Fruit fly (Drosophila melanogaster): ENCODE results near the gene PIG-U.

Gene PIG-U

DNA sequence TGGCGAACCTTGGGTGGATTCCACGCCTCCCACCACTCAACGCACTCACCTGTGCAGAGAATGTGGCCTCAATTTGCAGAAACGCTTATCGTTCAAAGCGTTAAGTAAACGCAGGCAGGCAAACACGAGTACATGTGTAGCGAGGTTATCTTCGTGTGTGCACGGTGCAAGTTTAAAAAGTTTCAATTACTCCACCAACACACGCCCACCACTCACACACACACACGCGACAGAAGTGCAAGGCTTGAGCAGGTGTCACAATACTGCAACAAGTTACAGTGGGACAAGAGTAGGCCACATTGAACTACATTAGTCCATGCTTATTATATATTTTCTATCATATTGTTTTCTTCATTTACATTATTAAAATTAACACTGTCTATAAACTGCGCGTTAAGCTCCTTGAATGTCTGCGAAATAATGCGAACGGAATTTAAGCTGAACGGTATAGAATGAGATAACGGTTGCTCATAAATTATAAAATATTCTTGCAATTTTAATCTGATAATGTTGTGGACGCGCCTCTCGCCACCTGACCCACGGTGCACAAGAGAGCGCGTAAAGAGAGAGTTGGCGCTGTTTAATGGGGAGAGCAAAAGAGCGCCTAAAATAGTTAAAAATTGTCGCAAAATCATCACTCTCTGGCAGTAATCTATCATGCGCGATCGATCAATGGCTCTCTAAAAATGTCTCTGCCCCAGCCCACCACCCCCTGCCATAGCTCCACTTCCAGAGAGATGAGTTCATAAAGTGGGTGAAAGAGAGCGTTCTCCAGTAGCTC, 19.8 kb downstream of the PIG-U start:
- peak; percentile 96 for TF ChIP-seq CG33017 (tag; optimal IDR thresholded peaks at IDR 0.05)
- TF ChIP-seq bab1 (GFP tag; optimal IDR thresholded peaks at IDR 0.05), result peak; percentile 95
- TF ChIP-seq CG7045 (GFP tag; optimal IDR thresholded peaks at IDR 0.05), result peak; percentile 88
- TF ChIP-seq toe (GFP tag; optimal IDR thresholded peaks at IDR 0.05), result peak; percentile 89
- peak; percentile 88 for TF ChIP-seq Clk (GFP tag; optimal IDR thresholded peaks at IDR 0.05)
- peak; percentile 82 for TF ChIP-seq kay (GFP tag; ENCODE audit: borderline replicate concordance)
- TF ChIP-seq Hr96 (GFP tag; optimal IDR thresholded peaks at IDR 0.05), result peak; percentile 87
- peak; percentile 96 for TF ChIP-seq CG7101 (tag; optimal IDR thresholded peaks at IDR 0.05)
- peak; percentile 93 for TF ChIP-seq Crg-1 (GFP tag; optimal IDR thresholded peaks at IDR 0.05)
- peak; percentile 97 for TF ChIP-seq CG12768 (GFP tag; optimal IDR thresholded peaks at IDR 0.05)
- TF ChIP-seq tj (GFP tag; optimal IDR thresholded peaks at IDR 0.05), result peak; percentile 84
- TF ChIP-seq CG1620 (GFP tag; optimal IDR thresholded peaks at IDR 0.05), result peak; percentile 89
- TF ChIP-seq Mnt (GFP tag; optimal IDR thresholded peaks at IDR 0.05), result peak; percentile 92
- TF ChIP-seq CG14711 (tag; optimal IDR thresholded peaks at IDR 0.05), result peak; percentile 86
- TF ChIP-seq pad (GFP tag; optimal IDR thresholded peaks at IDR 0.05), result peak; percentile 80
- TF ChIP-seq CG11617 (GFP tag; optimal IDR thresholded peaks at IDR 0.05), result peak; percentile 94
- TF ChIP-seq cic (GFP tag; optimal IDR thresholded peaks at IDR 0.05), result peak; percentile 87
- peak; percentile 96 for TF ChIP-seq CG5204 (GFP tag; optimal IDR thresholded peaks at IDR 0.05)
- TF ChIP-seq cnc (optimal IDR thresholded peaks at IDR 0.05), result peak in 1 of 2 experiments; percentile 17
- TF ChIP-seq ovo (GFP tag; optimal IDR thresholded peaks at IDR 0.05), result peak; percentile 84

DNA sequence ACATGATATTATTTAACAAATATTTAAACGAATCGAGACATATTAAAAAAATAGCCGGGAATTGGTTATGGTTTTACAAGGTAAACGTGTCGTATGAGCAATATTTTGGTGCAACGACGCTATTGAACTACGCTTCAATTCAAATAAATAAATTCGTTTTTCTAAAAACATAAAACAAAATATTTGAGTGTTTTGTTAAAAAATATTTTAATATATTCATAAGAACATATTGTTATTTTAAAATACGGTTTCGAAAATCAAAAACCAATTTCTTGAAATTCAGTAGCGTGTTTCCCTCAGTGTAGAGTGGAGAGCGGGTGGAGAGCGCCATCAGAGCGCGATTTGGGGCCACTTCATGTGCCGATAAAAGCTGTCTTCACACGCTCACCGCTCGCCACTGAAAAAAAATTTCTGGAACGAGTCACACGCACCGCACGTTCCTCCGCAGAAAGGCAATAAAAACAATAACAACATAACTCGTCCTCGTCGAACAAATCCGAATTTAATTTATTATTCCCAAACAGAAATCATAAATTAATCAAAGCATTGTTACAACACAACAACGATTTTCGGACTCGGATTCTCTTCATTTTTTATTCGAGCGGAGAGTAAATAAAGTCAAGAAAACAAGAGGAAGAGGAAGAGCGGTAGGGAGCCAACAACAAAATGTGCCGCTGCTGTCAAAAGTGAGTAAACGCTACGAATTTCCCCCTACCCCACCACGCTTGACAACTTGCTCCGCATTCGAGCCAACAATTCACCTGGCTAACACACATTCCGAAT, 20.7 kb downstream of the PIG-U start:
- TF ChIP-seq cnc (optimal IDR thresholded peaks at IDR 0.05), result no peak
- TF ChIP-seq CG7045 (GFP tag; optimal IDR thresholded peaks at IDR 0.05), result peak; percentile 89
- TF ChIP-seq CG12768 (GFP tag; optimal IDR thresholded peaks at IDR 0.05), result peak; percentile 71
- TF ChIP-seq CG7101 (tag; optimal IDR thresholded peaks at IDR 0.05), result peak; percentile 87
- peak; percentile 59 for TF ChIP-seq ovo (GFP tag; optimal IDR thresholded peaks at IDR 0.05)
- TF ChIP-seq CG5204 (GFP tag; optimal IDR thresholded peaks at IDR 0.05), result peak; percentile 61
- TF ChIP-seq CG14711 (tag; optimal IDR thresholded peaks at IDR 0.05), result peak; percentile 81
- TF ChIP-seq CG11617 (GFP tag; optimal IDR thresholded peaks at IDR 0.05), result peak; percentile 94
- peak; percentile 47 for TF ChIP-seq Hr96 (GFP tag; optimal IDR thresholded peaks at IDR 0.05)
- peak; percentile 36 for TF ChIP-seq tj (GFP tag; optimal IDR thresholded peaks at IDR 0.05)
- no peak for TF ChIP-seq Clk (GFP tag; optimal IDR thresholded peaks at IDR 0.05)
- peak; percentile 88 for TF ChIP-seq CG33017 (tag; optimal IDR thresholded peaks at IDR 0.05)
- no peak for TF ChIP-seq Mnt (GFP tag; optimal IDR thresholded peaks at IDR 0.05)
- TF ChIP-seq pad (GFP tag; optimal IDR thresholded peaks at IDR 0.05), result peak; percentile 71
- TF ChIP-seq Crg-1 (GFP tag; optimal IDR thresholded peaks at IDR 0.05), result peak; percentile 40
- TF ChIP-seq toe (GFP tag; optimal IDR thresholded peaks at IDR 0.05), result peak; percentile 16
- peak; percentile 49 for TF ChIP-seq CG1620 (GFP tag; optimal IDR thresholded peaks at IDR 0.05)
- peak; percentile 83 for TF ChIP-seq bab1 (GFP tag; optimal IDR thresholded peaks at IDR 0.05)
- peak; percentile 70 for TF ChIP-seq kay (GFP tag; ENCODE audit: borderline replicate concordance)
- TF ChIP-seq cic (GFP tag; optimal IDR thresholded peaks at IDR 0.05), result no peak

- no peak for TF ChIP-seq Mnt (GFP tag; optimal IDR thresholded peaks at IDR 0.05)
- peak; percentile 65 for TF ChIP-seq kay (GFP tag; ENCODE audit: borderline replicate concordance)
These were observed 23.7 kb downstream of the PIG-U start for dm6 chr2L:8538449-8539050.

DNA sequence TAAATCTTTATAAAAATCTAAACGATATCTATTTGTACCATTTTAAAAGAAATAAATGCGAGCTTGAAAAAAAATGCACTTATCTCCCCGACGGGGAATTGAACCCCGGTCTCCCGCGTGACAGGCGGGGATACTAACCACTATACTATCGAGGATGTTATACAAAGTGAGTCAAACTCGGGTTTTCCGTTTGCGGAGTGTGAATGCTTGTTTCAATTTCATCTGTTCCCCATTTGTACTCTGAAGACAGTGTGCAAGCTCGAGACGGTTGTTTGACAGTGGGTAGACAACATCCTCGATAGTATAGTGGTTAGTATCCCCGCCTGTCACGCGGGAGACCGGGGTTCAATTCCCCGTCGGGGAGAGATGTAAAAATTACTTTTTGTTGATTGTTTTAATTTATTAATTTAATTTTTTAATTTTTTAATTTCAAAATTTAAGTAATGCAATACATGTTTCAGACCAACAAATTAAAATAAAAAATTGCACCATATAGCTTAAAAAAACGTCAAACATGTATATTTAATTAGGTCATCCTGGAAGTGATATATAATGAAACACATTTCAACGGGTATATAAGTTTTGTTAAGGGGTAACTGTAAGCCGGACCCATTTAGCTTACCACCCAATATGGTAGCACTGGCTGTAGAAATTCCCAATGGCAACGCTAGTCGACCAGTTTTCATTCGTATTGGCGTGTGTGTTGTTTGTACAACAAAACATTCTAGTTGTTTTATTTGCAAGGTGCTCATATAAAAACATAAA, 26.8 kb downstream of the PIG-U start, which contains the start of gene Sema1a:
Gene Sema1a, plus strand, starts transcription at position 679 of the 765 bp plus-strand sequence.
- TF ChIP-seq Crg-1 (GFP tag; optimal IDR thresholded peaks at IDR 0.05), result no peak
- TF ChIP-seq ovo (GFP tag; optimal IDR thresholded peaks at IDR 0.05), result no peak
- TF ChIP-seq toe (GFP tag; optimal IDR thresholded peaks at IDR 0.05), result peak; percentile 59
- TF ChIP-seq CG5204 (GFP tag; optimal IDR thresholded peaks at IDR 0.05), result no peak
- TF ChIP-seq cic (GFP tag; optimal IDR thresholded peaks at IDR 0.05), result peak; percentile 16
- no peak for TF ChIP-seq Hr96 (GFP tag; optimal IDR thresholded peaks at IDR 0.05)
- peak; percentile 47 for TF ChIP-seq kay (GFP tag; ENCODE audit: borderline replicate concordance)
- peak; percentile 36 for TF ChIP-seq CG11617 (GFP tag; optimal IDR thresholded peaks at IDR 0.05)
- TF ChIP-seq bab1 (GFP tag; optimal IDR thresholded peaks at IDR 0.05), result peak; percentile 68
- no peak for TF ChIP-seq tj (GFP tag; optimal IDR thresholded peaks at IDR 0.05)
- peak; percentile 0 for TF ChIP-seq CG7045 (GFP tag; optimal IDR thresholded peaks at IDR 0.05)
- no peak for TF ChIP-seq CG12768 (GFP tag; optimal IDR thresholded peaks at IDR 0.05)
- no peak for TF ChIP-seq Mnt (GFP tag; optimal IDR thresholded peaks at IDR 0.05)
- TF ChIP-seq CG7101 (tag; optimal IDR thresholded peaks at IDR 0.05), result peak; percentile 17
- TF ChIP-seq pad (GFP tag; optimal IDR thresholded peaks at IDR 0.05), result peak; percentile 50
- TF ChIP-seq CG1620 (GFP tag; optimal IDR thresholded peaks at IDR 0.05), result peak; percentile 48

DNA sequence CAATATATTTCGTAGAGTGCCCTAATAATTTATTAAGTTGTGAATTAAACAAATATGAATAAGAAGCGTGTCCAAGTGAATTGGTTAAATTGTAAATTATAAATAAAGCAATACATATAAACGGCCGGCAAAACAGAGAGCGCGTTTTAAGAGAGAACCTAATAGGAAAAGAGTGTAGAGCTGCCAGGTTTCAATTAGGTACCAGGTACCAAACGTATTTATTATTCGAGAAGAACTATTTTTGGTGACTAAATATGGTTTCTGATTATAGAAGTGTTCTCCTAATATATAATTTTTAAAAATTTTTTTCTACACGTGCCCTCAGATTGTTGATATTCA, 27.3 kb downstream of the PIG-U start:
- no peak for TF ChIP-seq CG12768 (GFP tag; optimal IDR thresholded peaks at IDR 0.05)
- peak; percentile 46 for TF ChIP-seq CG14711 (tag; optimal IDR thresholded peaks at IDR 0.05)

All from whole organism, adult.